Worm (Caenorhabditis elegans) whole organism, midembryonic: ENCODE results near the gene Y116F11B.6.

Source experiments
- T22C8.4 ChIP-seq: fragments of 200-800 bp; sonication (Bioruptor generic); IDR thresholded peaks from 2 replicates; pipeline ENCODE4 v1.3.6; 2022; ENCODE audit warnings: missing genetic modification characterization, missing compliant biosample characterization
- cog-1 ChIP-seq: sonication (generic microtip); optimal IDR thresholded peaks from 2 replicates; lab custom pipeline; 2016; ENCODE audit warnings: missing genetic modification characterization, missing compliant biosample characterization
- flt-1 ChIP-seq: fragments of 200-800 bp; sonication (Bioruptor generic); IDR thresholded peaks from 2 replicates; pipeline ENCODE4 v1.3.6; 2022; ENCODE audit warnings: missing genetic modification characterization, missing compliant biosample characterization
- klf-2 ChIP-seq: fragments of 200-800 bp; sonication (Bioruptor generic); conservative IDR thresholded peaks from 2 replicates; pipeline ENCODE4 v1.3.6; 2022; ENCODE audit warnings: missing genetic modification reagents, missing genetic modification characterization, missing compliant biosample characterization
- med-1 ChIP-seq: sonication (generic microtip); optimal IDR thresholded peaks from 2 replicates; lab custom pipeline; 2017; ENCODE audit warnings: missing genetic modification characterization, mild to moderate bottlenecking, missing compliant biosample characterization, antibody characterized with exemption, missing genetic modification reagents; ENCODE audit not compliant: insufficient read depth
- ref-1 ChIP-seq: fragments of 200-800 bp; sonication (Bioruptor generic); conservative IDR thresholded peaks from 2 replicates; pipeline ENCODE4 v1.3.6; 2022; ENCODE audit warnings: missing genetic modification reagents, missing genetic modification characterization, missing compliant biosample characterization
- tab-1 ChIP-seq: fragments of 200-800 bp; sonication (Bioruptor generic); IDR thresholded peaks from 2 replicates; pipeline ENCODE4 v1.3.6; 2022; ENCODE audit warnings: missing genetic modification characterization, missing compliant biosample characterization
- ztf-23 ChIP-seq: fragments of 200-800 bp; sonication (Bioruptor generic); IDR thresholded peaks from 2 replicates; pipeline ENCODE4 v1.3.6; 2022; ENCODE audit warnings: missing genetic modification reagents, missing genetic modification characterization, missing compliant biosample characterization
- ztf-29 ChIP-seq: fragments of 200-800 bp; sonication (Bioruptor generic); IDR thresholded peaks from 2 replicates; pipeline ENCODE4 v1.3.6; 2022; ENCODE audit warnings: missing genetic modification reagents, missing genetic modification characterization, missing compliant biosample characterization

The Y116F11B.6 gene

DNA sequence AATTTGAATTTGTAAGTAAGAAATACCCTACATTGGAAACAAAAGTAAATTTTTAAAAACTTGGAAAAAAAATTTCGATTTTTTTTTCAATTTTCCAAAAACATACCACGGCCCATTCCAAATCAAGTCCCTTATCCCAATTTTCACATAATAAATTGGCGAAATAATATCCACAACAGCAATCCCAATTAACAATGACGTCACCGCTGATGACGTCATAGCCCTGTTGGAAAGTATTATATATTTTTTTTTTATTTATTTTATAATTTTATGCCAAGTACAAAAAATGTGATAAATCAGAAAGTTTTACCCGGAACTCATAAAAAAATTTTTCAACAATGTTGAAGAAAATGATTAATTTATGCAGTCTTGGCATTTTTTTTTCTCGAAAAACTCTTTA is 7.8 kb upstream of the Y116F11B.6 start:
- no peak for TF ChIP-seq ref-1 (GFP tag; lab: Robert Waterston, UW)
- TF ChIP-seq ztf-29 (GFP tag; lab: Robert Waterston, UW): no peak
- no peak for TF ChIP-seq tab-1
- TF ChIP-seq klf-2 (GFP tag; lab: Robert Waterston, UW): no peak
- TF ChIP-seq flt-1 (GFP tag; lab: Robert Waterston, UW): no peak
- no peak for TF ChIP-seq med-1 (GFP tag; lab: Kevin White, UChicago)
- TF ChIP-seq ztf-23 (GFP tag; lab: Robert Waterston, UW): no peak
- TF ChIP-seq T22C8.4 (GFP tag; lab: Robert Waterston, UW): no peak

DNA sequence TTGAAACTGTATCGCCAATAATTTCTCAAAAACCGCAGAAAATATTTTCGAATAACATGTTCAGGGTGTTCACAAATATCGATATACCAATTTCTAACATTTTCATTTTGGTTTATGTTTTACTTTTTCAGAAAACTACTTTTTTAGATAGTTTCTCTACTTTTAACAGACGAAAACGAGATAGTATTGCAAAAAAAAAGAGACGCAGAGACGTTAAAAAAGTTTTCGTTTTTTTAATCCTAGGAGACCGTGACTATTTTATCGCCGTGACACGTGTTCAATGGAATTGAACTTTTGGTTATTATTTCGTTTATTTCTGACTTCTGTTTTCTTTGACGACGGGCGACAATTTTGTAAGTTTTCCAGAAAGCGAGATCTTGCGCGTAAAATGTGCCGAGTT is 2.2 kb upstream of the Y116F11B.6 start, which contains the start of gene Y116F11B.7:
Y116F11B.7 (plus strand) TSS at position 301 of the 400 bp plus-strand sequence.
- TF ChIP-seq med-1 (GFP tag; lab: Kevin White, UChicago) (no peak), T22C8.4 (GFP tag; lab: Robert Waterston, UW) (no peak), ztf-29 (GFP tag; lab: Robert Waterston, UW) (no peak), cog-1 (no peak), ztf-23 (GFP tag; lab: Robert Waterston, UW) (no peak), tab-1 (no peak), klf-2 (GFP tag; lab: Robert Waterston, UW) (no peak), flt-1 (GFP tag; lab: Robert Waterston, UW) (no peak), ref-1 (GFP tag; lab: Robert Waterston, UW) (no peak)

DNA sequence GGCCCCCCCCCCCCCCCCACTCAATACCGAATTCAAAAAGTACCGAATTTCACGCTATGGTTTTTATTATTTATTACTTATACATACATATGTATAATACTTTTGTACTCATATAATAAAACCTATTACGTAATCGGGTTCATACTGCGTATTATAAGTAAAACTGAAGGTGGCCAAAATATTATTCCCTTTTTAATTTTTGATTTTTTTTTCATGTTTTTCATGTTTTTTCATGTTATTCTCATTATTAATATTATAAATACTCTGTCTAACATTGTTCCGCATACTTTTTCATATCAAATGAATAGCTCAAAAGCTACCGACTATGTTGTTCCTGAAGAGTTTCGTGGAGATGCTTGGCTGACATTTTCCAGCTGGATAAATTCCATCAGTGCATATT is 9.6 kb downstream of the Y116F11B.6 start, which contains the start of gene srw-38:
srw-38 (plus strand) TSS at position 301 of the 400 bp plus-strand sequence.
- TF ChIP-seq ztf-23 (GFP tag; lab: Robert Waterston, UW) (no peak), cog-1 (no peak), klf-2 (GFP tag; lab: Robert Waterston, UW) (no peak), tab-1 (no peak), T22C8.4 (GFP tag; lab: Robert Waterston, UW) (no peak), med-1 (GFP tag; lab: Kevin White, UChicago) (no peak), ztf-29 (GFP tag; lab: Robert Waterston, UW) (no peak), ref-1 (GFP tag; lab: Robert Waterston, UW) (no peak), flt-1 (GFP tag; lab: Robert Waterston, UW) (no peak)

DNA sequence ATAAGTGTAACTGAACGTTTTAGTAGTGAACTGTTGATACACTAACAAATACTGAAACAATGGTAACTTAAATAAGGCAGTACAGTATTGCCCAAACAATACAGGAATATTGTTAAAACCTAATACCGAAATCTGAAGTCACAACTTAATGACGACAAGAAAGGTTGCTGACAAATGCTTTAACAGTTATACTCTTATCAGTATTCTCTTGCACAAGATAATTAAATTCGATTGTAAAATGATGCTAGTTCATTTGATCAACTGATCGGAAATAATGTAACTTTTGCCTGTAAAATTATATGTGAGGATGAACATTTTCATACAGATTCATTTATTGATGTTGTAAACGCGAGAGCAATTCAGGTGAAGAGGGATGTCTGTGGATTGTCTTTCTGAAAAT is 14.2 kb downstream of the Y116F11B.6 start:
- no peak for TF ChIP-seq ref-1 (GFP tag; lab: Robert Waterston, UW)
- no peak for TF ChIP-seq ztf-29 (GFP tag; lab: Robert Waterston, UW)
- TF ChIP-seq tab-1: no peak
- TF ChIP-seq med-1 (GFP tag; lab: Kevin White, UChicago): no peak
- no peak for TF ChIP-seq klf-2 (GFP tag; lab: Robert Waterston, UW)
- no peak for TF ChIP-seq T22C8.4 (GFP tag; lab: Robert Waterston, UW)
- no peak for TF ChIP-seq ztf-23 (GFP tag; lab: Robert Waterston, UW)
- no peak for TF ChIP-seq cog-1
- TF ChIP-seq flt-1 (GFP tag; lab: Robert Waterston, UW): no peak

DNA sequence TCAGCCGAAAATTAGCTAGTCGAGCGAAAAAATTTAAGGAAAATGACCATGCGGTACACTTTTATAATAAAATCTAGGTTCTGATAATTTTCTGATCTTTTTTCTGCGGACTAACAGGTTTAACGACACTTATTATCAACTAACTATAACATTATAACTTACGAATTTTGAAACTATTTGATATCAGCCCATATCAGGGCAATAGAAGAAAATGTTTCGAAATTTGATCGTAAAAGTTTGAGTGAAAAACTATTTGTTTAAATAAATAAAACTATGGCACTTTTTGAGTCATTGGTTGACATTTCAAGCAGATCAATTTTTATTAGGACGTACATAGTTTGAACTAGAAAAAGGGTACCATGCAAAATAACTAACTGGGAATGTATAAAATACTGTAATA is 15.0 kb downstream of the Y116F11B.6 start, which contains the start of gene pcp-4:
pcp-4 (minus strand) TSS at position 197 of the 400 bp plus-strand sequence.
- TF ChIP-seq ztf-29 (GFP tag; lab: Robert Waterston, UW) (no peak), ref-1 (GFP tag; lab: Robert Waterston, UW) (no peak), tab-1 (no peak), ztf-23 (GFP tag; lab: Robert Waterston, UW) (no peak), med-1 (GFP tag; lab: Kevin White, UChicago) (no peak), cog-1 (no peak), T22C8.4 (GFP tag; lab: Robert Waterston, UW) (no peak), klf-2 (GFP tag; lab: Robert Waterston, UW) (no peak)

DNA sequence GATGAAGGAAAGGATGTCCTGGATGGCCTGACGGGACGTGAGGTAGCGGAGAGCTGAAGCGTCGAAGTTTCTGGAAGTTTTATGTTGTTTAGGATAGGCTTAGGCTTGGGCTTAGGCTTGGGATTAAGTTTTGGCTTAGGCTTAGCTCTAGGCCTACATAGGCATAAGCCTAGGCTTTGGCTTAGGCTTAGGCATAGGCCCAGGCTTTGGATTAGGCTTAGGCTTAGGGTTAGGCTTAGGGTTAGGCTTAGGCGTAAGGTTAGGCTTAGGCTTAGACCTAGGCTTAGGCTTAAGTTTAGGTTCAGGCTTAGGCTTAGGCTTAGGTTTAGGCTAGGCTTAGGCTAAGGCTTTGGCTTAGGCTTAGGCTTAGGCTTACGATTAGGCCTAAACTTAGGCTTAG is 16.6 kb downstream of the Y116F11B.6 start:
- TF ChIP-seq klf-2 (GFP tag; lab: Robert Waterston, UW): no peak
- TF ChIP-seq tab-1: no peak
- TF ChIP-seq ztf-29 (GFP tag; lab: Robert Waterston, UW): no peak
- no peak for TF ChIP-seq T22C8.4 (GFP tag; lab: Robert Waterston, UW)
- TF ChIP-seq med-1 (GFP tag; lab: Kevin White, UChicago): no peak
- TF ChIP-seq flt-1 (GFP tag; lab: Robert Waterston, UW): no peak

DNA sequence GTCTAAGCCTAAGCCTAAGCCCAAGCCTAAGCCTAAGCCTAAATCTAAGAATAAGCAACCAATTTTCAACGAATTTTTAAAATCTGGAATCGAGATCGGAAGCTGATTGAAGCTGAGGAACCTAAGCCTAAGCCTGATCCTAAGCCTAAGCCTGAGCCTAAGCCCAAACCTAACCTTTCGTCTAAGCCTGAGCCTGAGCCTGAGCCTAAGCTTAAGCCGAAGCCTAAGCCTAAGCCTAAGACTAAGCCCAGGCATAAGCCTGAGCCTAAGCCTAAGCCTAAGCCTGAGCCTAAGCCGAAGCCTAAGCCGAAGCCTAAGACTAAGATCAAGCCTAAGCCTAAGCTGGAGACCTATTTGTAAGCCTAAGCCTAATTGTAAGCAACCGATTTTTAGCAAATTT is 18.3 kb downstream of the Y116F11B.6 start:
- no peak for TF ChIP-seq cog-1
- TF ChIP-seq flt-1 (GFP tag; lab: Robert Waterston, UW): no peak

DNA sequence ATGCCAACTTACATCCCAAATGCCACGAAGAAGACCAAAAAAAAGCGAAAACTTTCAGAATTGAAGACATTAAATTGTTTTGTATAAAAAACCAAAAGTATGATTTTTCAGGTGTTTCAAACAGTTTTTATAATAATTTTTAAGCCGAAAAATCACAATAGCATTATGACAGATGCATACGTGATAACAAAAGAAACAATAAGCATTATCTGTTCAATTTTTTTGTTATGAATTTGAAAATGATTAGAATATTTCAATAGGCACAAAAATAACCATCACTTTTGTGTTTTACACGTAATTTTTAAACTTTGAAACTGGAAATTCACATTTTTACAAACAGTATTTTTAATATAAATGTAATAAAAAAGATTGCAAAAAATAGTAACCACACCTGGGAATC is 23.7 kb downstream of the Y116F11B.6 start, which contains the start of gene Y116F11B.17:
Y116F11B.17 (minus strand) TSS at position 101 of the 400 bp plus-strand sequence.
- TF ChIP-seq med-1 (GFP tag; lab: Kevin White, UChicago) (no peak), tab-1 (no peak), ztf-29 (GFP tag; lab: Robert Waterston, UW) (no peak), ztf-23 (GFP tag; lab: Robert Waterston, UW) (no peak), cog-1 (no peak), flt-1 (GFP tag; lab: Robert Waterston, UW) (no peak), klf-2 (GFP tag; lab: Robert Waterston, UW) (no peak), ref-1 (GFP tag; lab: Robert Waterston, UW) (no peak), T22C8.4 (GFP tag; lab: Robert Waterston, UW) (no peak)

DNA sequence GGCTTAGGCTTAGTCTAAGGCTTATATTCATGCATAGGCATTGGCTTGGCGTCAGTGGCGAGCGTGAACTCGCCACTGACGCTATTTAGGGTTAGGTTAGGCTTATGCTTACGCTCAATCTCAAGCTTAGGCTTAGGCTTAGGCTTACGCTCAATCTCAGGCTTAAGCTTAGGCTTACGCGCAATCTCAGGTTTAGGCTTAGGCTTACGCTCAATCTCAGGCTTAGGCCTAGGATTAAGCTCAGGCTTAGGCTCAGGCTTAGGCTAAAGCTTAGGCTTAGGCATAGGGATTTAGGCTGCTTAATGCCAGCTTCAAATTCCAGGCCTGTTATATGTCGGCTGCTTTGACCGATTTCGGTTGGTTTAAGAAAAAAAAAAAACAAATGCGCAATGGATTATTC is 25.6 kb downstream of the Y116F11B.6 start:
- TF ChIP-seq flt-1 (GFP tag; lab: Robert Waterston, UW) (no peak), cog-1 (no peak), tab-1 (no peak), ref-1 (GFP tag; lab: Robert Waterston, UW) (no peak)

DNA sequence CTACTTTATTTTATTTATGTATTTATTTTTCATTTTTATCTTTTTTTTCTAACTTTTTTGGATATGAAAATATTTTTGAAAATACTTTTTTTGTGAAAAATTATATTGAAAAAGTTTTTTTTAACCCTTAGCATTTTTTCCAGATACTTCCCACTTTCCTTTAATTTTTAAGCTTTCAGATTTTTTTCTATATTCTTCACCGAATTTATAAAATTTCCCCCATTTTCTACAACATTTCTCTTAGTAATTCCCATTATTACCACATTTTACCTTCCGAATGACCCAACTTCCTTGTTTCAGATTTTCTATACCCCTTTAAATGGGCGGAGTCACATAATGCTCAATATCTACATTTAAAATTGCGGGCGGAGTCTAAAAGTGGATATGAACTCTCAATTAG is 30.9 kb downstream of the Y116F11B.6 start, which contains the start of gene daf-28:
daf-28 (plus strand) TSS at position 301 of the 400 bp plus-strand sequence.
- TF ChIP-seq T22C8.4 (GFP tag; lab: Robert Waterston, UW) (no peak), ztf-29 (GFP tag; lab: Robert Waterston, UW) (no peak), klf-2 (GFP tag; lab: Robert Waterston, UW) (no peak), cog-1 (no peak), ref-1 (GFP tag; lab: Robert Waterston, UW) (no peak), flt-1 (GFP tag; lab: Robert Waterston, UW) (no peak), tab-1 (no peak), ztf-23 (GFP tag; lab: Robert Waterston, UW) (no peak), med-1 (GFP tag; lab: Kevin White, UChicago) (no peak)
